Worm (Caenorhabditis elegans) whole organism, late embryonic: ENCODE data around the gene nspb-4.

Experiments used
- F13H6.1 ChIP-seq: sonication (generic microtip); optimal IDR thresholded peaks from 2 replicates; lab custom pipeline; 2016; ENCODE audit warnings: missing genetic modification characterization, missing compliant biosample characterization
- K02D7.2 ChIP-seq: sonication (generic microtip); optimal IDR thresholded peaks from 2 replicates; lab custom pipeline; 2017; ENCODE audit warnings: mild to moderate bottlenecking, missing genetic modification characterization, missing compliant biosample characterization
- K09A11.1 ChIP-seq: sonication (generic microtip); optimal IDR thresholded peaks from 2 replicates; lab custom pipeline; 2017; ENCODE audit warnings: antibody characterized with exemption, mild to moderate bottlenecking, missing genetic modification characterization, missing compliant biosample characterization; ENCODE audit not compliant: insufficient read depth
- T23F11.4 ChIP-seq: fragments of 200-800 bp; sonication (Bioruptor generic); optimal IDR thresholded peaks from 2 replicates; lab custom pipeline; 2018; ENCODE audit warnings: mild to moderate bottlenecking, missing genetic modification characterization, missing compliant biosample characterization
- Y22D7AL.16 ChIP-seq: sonication (generic microtip); optimal IDR thresholded peaks from 2 replicates; lab custom pipeline; 2016; ENCODE audit warnings: missing genetic modification characterization, missing compliant biosample characterization
- ahr-1 ChIP-seq: sonication (generic microtip); optimal IDR thresholded peaks from 2 replicates; lab custom pipeline; 2016; ENCODE audit warnings: missing genetic modification characterization, missing compliant biosample characterization
- ceh-18 ChIP-seq: sonication (generic microtip); optimal IDR thresholded peaks from 2 replicates; lab custom pipeline; 2016; ENCODE audit warnings: missing genetic modification characterization, missing compliant biosample characterization
- ceh-22 ChIP-seq: sonication (generic microtip); optimal IDR thresholded peaks from 2 replicates; lab custom pipeline; 2017; ENCODE audit warnings: missing biosample characterization, missing genetic modification characterization
- ceh-6 ChIP-seq: fragments of 200-800 bp; sonication (Bioruptor generic); optimal IDR thresholded peaks from 2 replicates; lab custom pipeline; 2018; ENCODE audit warnings: mild to moderate bottlenecking, missing genetic modification characterization, missing compliant biosample characterization
- dmd-4 ChIP-seq: sonication (generic microtip); optimal IDR thresholded peaks from 2 replicates; lab custom pipeline; 2016; ENCODE audit warnings: borderline replicate concordance, missing genetic modification characterization, missing compliant biosample characterization
- elt-2 ChIP-seq: sonication (generic microtip); optimal IDR thresholded peaks from 2 replicates; lab custom pipeline; 2016; ENCODE audit warnings: missing genetic modification reagents, missing genetic modification characterization, missing compliant biosample characterization
- ets-4 ChIP-seq: sonication (generic microtip); optimal IDR thresholded peaks from 2 replicates; lab custom pipeline; 2016; ENCODE audit warnings: missing genetic modification characterization, missing compliant biosample characterization
- eyg-1 ChIP-seq: sonication (generic microtip); optimal IDR thresholded peaks from 2 replicates; lab custom pipeline; 2016; ENCODE audit warnings: missing genotype, missing genetic modification characterization, missing compliant biosample characterization
- fax-1 ChIP-seq: sonication (generic microtip); optimal IDR thresholded peaks from 2 replicates; lab custom pipeline; 2016; ENCODE audit warnings: missing genotype, missing genetic modification characterization, missing compliant biosample characterization
- fkh-6 ChIP-seq: sonication (generic microtip); optimal IDR thresholded peaks from 2 replicates; lab custom pipeline; 2016; ENCODE audit warnings: missing genetic modification characterization, missing compliant biosample characterization
- hlh-13 ChIP-seq: fragments of 200-800 bp; sonication (Bioruptor generic); optimal IDR thresholded peaks from 2 replicates; lab custom pipeline; 2018; ENCODE audit warnings: mild to moderate bottlenecking, missing genetic modification characterization, missing compliant biosample characterization
- hlh-15 ChIP-seq: sonication (generic microtip); optimal IDR thresholded peaks from 2 replicates; lab custom pipeline; 2016; ENCODE audit warnings: missing genetic modification characterization, missing compliant biosample characterization
- hlh-8 ChIP-seq: sonication (generic microtip); optimal IDR thresholded peaks from 2 replicates; lab custom pipeline; 2016; ENCODE audit warnings: missing genotype, missing genetic modification characterization, missing compliant biosample characterization
- lim-6 ChIP-seq: sonication (generic microtip); optimal IDR thresholded peaks from 2 replicates; lab custom pipeline; 2016; ENCODE audit warnings: missing genetic modification characterization, missing compliant biosample characterization
- madf-2 ChIP-seq: sonication (generic microtip); optimal IDR thresholded peaks from 2 replicates; lab custom pipeline; 2017; ENCODE audit warnings: missing genetic modification characterization, missing compliant biosample characterization
- mec-3 ChIP-seq: sonication (generic microtip); optimal IDR thresholded peaks from 2 replicates; lab custom pipeline; 2016; ENCODE audit warnings: borderline replicate concordance, missing genetic modification characterization, missing compliant biosample characterization
- nhr-232 ChIP-seq: sonication (generic microtip); optimal IDR thresholded peaks from 2 replicates; lab custom pipeline; 2016; ENCODE audit warnings: missing genetic modification characterization, missing compliant biosample characterization
- pag-3 ChIP-seq: sonication (generic microtip); optimal IDR thresholded peaks from 2 replicates; lab custom pipeline; 2016; ENCODE audit warnings: missing compliant biosample characterization, missing genetic modification characterization, borderline replicate concordance
- pax-1 ChIP-seq: fragments of 150-350 bp; optimal IDR thresholded peaks from 2 replicates; lab custom pipeline; 2014; ENCODE audit warnings: missing biosample characterization, missing genetic modification characterization
- pha-2 ChIP-seq: sonication (generic microtip); optimal IDR thresholded peaks from 2 replicates; lab custom pipeline; 2017; ENCODE audit warnings: mild to moderate bottlenecking, missing genetic modification characterization, missing compliant biosample characterization
- pros-1 ChIP-seq: fragments of 150-350 bp; optimal IDR thresholded peaks from 2 replicates; lab custom pipeline; 2014; ENCODE audit warnings: missing biosample characterization, missing genetic modification reagents, missing genetic modification characterization
- rnt-1 ChIP-seq: sonication (generic microtip); optimal IDR thresholded peaks from 2 replicates; lab custom pipeline; 2016; ENCODE audit warnings: missing genetic modification characterization, missing compliant biosample characterization
- sdc-2 ChIP-seq: sonication (generic microtip); optimal IDR thresholded peaks from 2 replicates; lab custom pipeline; 2016; ENCODE audit warnings: missing genotype, missing genetic modification characterization, missing compliant biosample characterization
- sox-2 ChIP-seq: fragments of 200-800 bp; sonication (Bioruptor generic); IDR thresholded peaks from 2 replicates; pipeline ENCODE4 v1.3.6; 2022; ENCODE audit warnings: missing genetic modification reagents, missing genetic modification characterization, missing compliant biosample characterization
- sox-4 ChIP-seq: sonication (generic microtip); optimal IDR thresholded peaks from 2 replicates; lab custom pipeline; 2017; ENCODE audit warnings: mild to moderate bottlenecking, missing genetic modification characterization, inconsistent platforms, missing compliant biosample characterization
- syd-9 ChIP-seq: sonication (generic microtip); optimal IDR thresholded peaks from 2 replicates; lab custom pipeline; 2016; ENCODE audit warnings: mild to moderate bottlenecking, missing genetic modification characterization, moderate library complexity, missing compliant biosample characterization
- tbx-2 ChIP-seq: sonication (generic microtip); optimal IDR thresholded peaks from 2 replicates; lab custom pipeline; 2016; ENCODE audit warnings: missing genetic modification characterization, missing compliant biosample characterization
- unc-42 ChIP-seq: sonication (generic microtip); optimal IDR thresholded peaks from 2 replicates; lab custom pipeline; 2016; ENCODE audit warnings: missing genotype, missing genetic modification characterization, missing compliant biosample characterization
- unc-86 ChIP-seq: sonication (generic microtip); optimal IDR thresholded peaks from 2 replicates; lab custom pipeline; 2016; ENCODE audit warnings: missing genetic modification characterization, missing compliant biosample characterization
- zip-5 ChIP-seq: sonication (generic microtip); optimal IDR thresholded peaks from 2 replicates; lab custom pipeline; 2016; ENCODE audit warnings: missing genetic modification characterization, missing compliant biosample characterization

Gene nspb-4

ce11 chrIV:6605863-6606262, 7.8 kb downstream of the nspb-4 start, which contains the start of gene nstp-2:
nstp-2 (minus strand) TSS chrIV:6606188.
- no peak for TF ChIP-seq pros-1 (tag; lab: Kevin White, UChicago)
- no peak for TF ChIP-seq elt-2
- TF ChIP-seq hlh-15 (tag; lab: Kevin White, UChicago), result no peak
- TF ChIP-seq tbx-2 (tag; lab: Kevin White, UChicago), result no peak
- TF ChIP-seq rnt-1 (tag; lab: Kevin White, UChicago), result no peak
- no peak for TF ChIP-seq pag-3 (tag; lab: Kevin White, UChicago)
- no peak for TF ChIP-seq hlh-13 (GFP tag; lab: Kevin White, UChicago)
- no peak for TF ChIP-seq nhr-232 (tag; lab: Kevin White, UChicago)
- no peak for TF ChIP-seq fax-1 (tag; lab: Kevin White, UChicago)
- TF ChIP-seq, all 69 proteins: peak for 0

- TF ChIP-seq F13H6.1 (tag; lab: Kevin White, UChicago) (no peak), hlh-8 (tag; lab: Kevin White, UChicago) (no peak), ceh-18 (tag; lab: Kevin White, UChicago) (no peak), T23F11.4 (GFP tag; lab: Kevin White, UChicago) (no peak), ahr-1 (tag; lab: Kevin White, UChicago) (no peak), pha-2 (tag; lab: Kevin White, UChicago) (no peak), unc-86 (tag; lab: Kevin White, UChicago) (no peak), sox-2 (GFP tag; lab: Robert Waterston, UW) (no peak), eyg-1 (tag; lab: Kevin White, UChicago) (no peak), pax-1 (tag; lab: Kevin White, UChicago) (no peak), K02D7.2 (tag; lab: Kevin White, UChicago) (no peak), fkh-6 (tag; lab: Kevin White, UChicago) (no peak), syd-9 (tag; lab: Kevin White, UChicago) (no peak), ets-4 (no peak), sox-4 (tag; lab: Kevin White, UChicago) (no peak), ceh-22 (tag; lab: Kevin White, UChicago) (no peak), zip-5 (tag; lab: Kevin White, UChicago) (no peak), lim-6 (tag; lab: Kevin White, UChicago) (no peak), madf-2 (tag; lab: Kevin White, UChicago) (no peak), mec-3 (tag; lab: Kevin White, UChicago) (no peak)
- TF ChIP-seq, all 69 proteins: peak for 0
Observed at ce11 chrIV:6606587-6606986, 8.6 kb downstream of the nspb-4 start.

- TF ChIP-seq fkh-6 (tag; lab: Kevin White, UChicago) (no peak), unc-42 (tag; lab: Kevin White, UChicago) (no peak), Y22D7AL.16 (no peak), dmd-4 (tag; lab: Kevin White, UChicago) (no peak), F13H6.1 (tag; lab: Kevin White, UChicago) (no peak), eyg-1 (tag; lab: Kevin White, UChicago) (no peak), ceh-6 (GFP tag; lab: Kevin White, UChicago) (no peak), mec-3 (tag; lab: Kevin White, UChicago) (no peak), K09A11.1 (tag; lab: Kevin White, UChicago) (no peak)
Observed at ce11 chrIV:6607059-6607458, 9.0 kb downstream of the nspb-4 start.

- no peak for TF ChIP-seq K09A11.1 (tag; lab: Kevin White, UChicago)
- TF ChIP-seq sdc-2 (tag; lab: Kevin White, UChicago), result no peak
Observed at ce11 chrIV:6613296-6613695, 15.3 kb downstream of the nspb-4 start, which contains the start of gene drh-1. drh-1 (minus strand) TSS chrIV:6613353.
